Fruit fly (Drosophila melanogaster) whole organism, embryonic: ENCODE measurements around the gene CG32812.

Experiments
- Adf1 ChIP-seq: fragments of 200-800 bp; sonication (Bioruptor generic); IDR thresholded peaks from 2 replicates; pipeline ENCODE4 v1.3.6; 2022; ENCODE audit warnings: missing biosample characterization, missing genetic modification characterization
- BtbVII ChIP-seq: fragments of 200-800 bp; sonication (Bioruptor generic); optimal IDR thresholded peaks from 3 replicates; lab custom pipeline; 2017; ENCODE audit warnings: missing biosample characterization, mild to moderate bottlenecking, missing genetic modification characterization
- Bteb2 ChIP-seq: fragments of 200-800 bp; sonication (Bioruptor generic); optimal IDR thresholded peaks from 2 replicates; lab custom pipeline; 2016; ENCODE audit warnings: missing biosample characterization, missing genetic modification characterization
- CG12236 ChIP-seq: fragments of 200-800 bp; sonication (Bioruptor generic); optimal IDR thresholded peaks from 2 replicates; lab custom pipeline; 2016; ENCODE audit warnings: missing biosample characterization, missing genetic modification characterization
- CG13287 ChIP-seq: fragments of 200-800 bp; sonication (Bioruptor generic); IDR thresholded peaks from 2 replicates; pipeline ENCODE4 v1.3.6; 2022; ENCODE audit warnings: missing biosample characterization, missing genetic modification characterization; ENCODE audit not compliant: partially characterized antibody
- CG13624 ChIP-seq: fragments of 200-800 bp; sonication (Bioruptor generic); optimal IDR thresholded peaks from 2 replicates; lab custom pipeline; 2016; ENCODE audit warnings: missing biosample characterization, missing genetic modification characterization
- CG14014 ChIP-seq: fragments of 200-800 bp; sonication (Bioruptor generic); IDR thresholded peaks from 2 replicates; pipeline ENCODE4 v1.3.6; 2022; ENCODE audit warnings: missing biosample characterization, missing genetic modification characterization
- CG15269 ChIP-seq: fragments of 200-800 bp; sonication (Bioruptor generic); optimal IDR thresholded peaks from 2 replicates; lab custom pipeline; 2018; ENCODE audit warnings: missing biosample characterization, mild to moderate bottlenecking, missing genetic modification characterization, moderate library complexity
- CG2889 ChIP-seq: fragments of 200-800 bp; sonication (Bioruptor generic); IDR thresholded peaks from 3 replicates; pipeline ENCODE4 v1.3.6; 2022; ENCODE audit warnings: missing biosample characterization, missing genetic modification characterization
- CG32532 ChIP-seq: fragments of 200-800 bp; sonication (Bioruptor generic); IDR thresholded peaks from 2 replicates; pipeline ENCODE4 v1.3.6; 2022; ENCODE audit warnings: missing biosample characterization, missing genetic modification characterization
- CG32772 ChIP-seq: fragments of 200-800 bp; sonication (Bioruptor generic); IDR thresholded peaks from 2 replicates; pipeline ENCODE4 v1.3.6; 2022; ENCODE audit warnings: missing biosample characterization, missing genetic modification characterization
- CG3281 ChIP-seq: fragments of 200-800 bp; sonication (Bioruptor generic); optimal IDR thresholded peaks from 3 replicates; lab custom pipeline; 2017; ENCODE audit warnings: missing biosample characterization, mild to moderate bottlenecking, missing genetic modification characterization
- CG43689 ChIP-seq: fragments of 200-800 bp; sonication (Bioruptor generic); IDR thresholded peaks from 2 replicates; pipeline ENCODE4 v1.3.6; 2022; ENCODE audit warnings: missing biosample characterization, missing genetic modification characterization
- CG7372 ChIP-seq: fragments of 200-800 bp; sonication (Bioruptor generic); IDR thresholded peaks from 2 replicates; pipeline ENCODE4 v1.3.6; 2022; ENCODE audit warnings: missing biosample characterization, missing genetic modification characterization
- CG7963 ChIP-seq: fragments of 200-800 bp; sonication (Bioruptor generic); IDR thresholded peaks from 3 replicates; pipeline ENCODE4 v1.3.6; 2022; ENCODE audit warnings: missing biosample characterization, missing genetic modification characterization; ENCODE audit not compliant: partially characterized antibody
- CG8478 ChIP-seq: fragments of >200 bp; optimal IDR thresholded peaks from 2 replicates; lab custom pipeline; 2018
- CHES-1-like ChIP-seq: fragments of 200-800 bp; sonication (Bioruptor generic); optimal IDR thresholded peaks from 2 replicates; lab custom pipeline; 2016; ENCODE audit warnings: missing biosample characterization, missing genetic modification characterization
- CTCF ChIP-seq: fragments of 200-800 bp; sonication (Bioruptor generic); optimal IDR thresholded peaks from 2 replicates; lab custom pipeline; 2017; ENCODE audit warnings: missing biosample characterization, mild to moderate bottlenecking, missing genetic modification characterization, moderate library complexity
- Chrac-16 ChIP-seq: fragments of 200-800 bp; sonication (Bioruptor generic); optimal IDR thresholded peaks from 3 replicates; lab custom pipeline; 2016; ENCODE audit warnings: missing biosample characterization, missing genetic modification characterization
- D ChIP-seq, 2 experiments: fragments of 200-800 bp in 1 of 2; fragments of >200 bp in 1 of 2; sonication (Bioruptor generic) in 1 of 2; optimal IDR thresholded peaks; 2 replicates in 1 of 2; 3 replicates in 1 of 2; lab custom pipeline; 2017; ENCODE audit warnings: mild to moderate bottlenecking in 1 of 2, missing biosample characterization in 1 of 2, missing genetic modification characterization in 1 of 2, missing genetic modification reagents in 1 of 2
- Dad ChIP-seq: fragments of 200-800 bp; sonication (Bioruptor generic); optimal IDR thresholded peaks from 3 replicates; lab custom pipeline; 2016; ENCODE audit warnings: missing biosample characterization, missing genetic modification characterization
- Dp ChIP-seq: fragments of 200-800 bp; sonication (Bioruptor generic); optimal IDR thresholded peaks from 2 replicates; lab custom pipeline; 2018; ENCODE audit warnings: missing biosample characterization, mild to moderate bottlenecking, missing genetic modification characterization, moderate library complexity
- Drgx ChIP-seq: fragments of 200-800 bp; sonication (Bioruptor generic); IDR thresholded peaks from 2 replicates; pipeline ENCODE4 v1.3.6; 2022; ENCODE audit warnings: missing biosample characterization, missing genetic modification characterization
- ERR ChIP-seq: fragments of 200-800 bp; sonication (Bioruptor generic); optimal IDR thresholded peaks from 2 replicates; lab custom pipeline; 2016; ENCODE audit warnings: missing biosample characterization, missing genetic modification characterization
- HmgD ChIP-seq: fragments of 200-800 bp; sonication (Bioruptor generic); optimal IDR thresholded peaks from 3 replicates; lab custom pipeline; 2016; ENCODE audit warnings: missing biosample characterization, missing genetic modification characterization
- MESR4 ChIP-seq: fragments of 200-800 bp; sonication (Bioruptor generic); optimal IDR thresholded peaks from 2 replicates; lab custom pipeline; 2018; ENCODE audit warnings: missing biosample characterization, mild to moderate bottlenecking, missing genetic modification characterization, moderate library complexity
- Meics ChIP-seq: fragments of 200-800 bp; sonication (Bioruptor generic); optimal IDR thresholded peaks from 2 replicates; lab custom pipeline; 2017; ENCODE audit warnings: missing biosample characterization, mild to moderate bottlenecking, missing genetic modification characterization
- Nf-YA ChIP-seq: fragments of 200-800 bp; sonication (Bioruptor generic); IDR thresholded peaks from 2 replicates; pipeline ENCODE4 v1.3.6; 2022; ENCODE audit warnings: missing biosample characterization, missing genetic modification characterization
- Opbp ChIP-seq: fragments of 200-800 bp; sonication (Bioruptor generic); IDR thresholded peaks from 3 replicates; pipeline ENCODE4 v1.3.6; 2022; ENCODE audit warnings: missing biosample characterization, missing genetic modification characterization; ENCODE audit not compliant: partially characterized antibody
- PHDP ChIP-seq: fragments of 200-800 bp; sonication (Bioruptor generic); optimal IDR thresholded peaks from 3 replicates; lab custom pipeline; 2018; ENCODE audit warnings: missing biosample characterization, mild to moderate bottlenecking, missing genetic modification characterization, moderate library complexity
- Rx ChIP-seq: fragments of 200-800 bp; sonication (Bioruptor generic); IDR thresholded peaks from 2 replicates; pipeline ENCODE4 v1.3.6; 2022; ENCODE audit warnings: missing biosample characterization, missing genetic modification characterization
- Sox102F ChIP-seq: fragments of 200-800 bp; sonication (Bioruptor generic); optimal IDR thresholded peaks from 2 replicates; lab custom pipeline; 2018; ENCODE audit warnings: missing biosample characterization, mild to moderate bottlenecking, missing genetic modification characterization, moderate library complexity
- Ssrp ChIP-seq: fragments of 200-800 bp; sonication (Bioruptor generic); optimal IDR thresholded peaks from 2 replicates; lab custom pipeline; 2018; ENCODE audit warnings: missing biosample characterization, mild to moderate bottlenecking, missing genetic modification characterization, moderate library complexity
- Trl ChIP-seq, 3 experiments: fragments of >200 bp in 2 of 3; fragments of 200-800 bp in 1 of 3; sonication (Bioruptor generic) in 1 of 3; optimal IDR thresholded peaks; 2 replicates in 1 of 3; 3 replicates in 2 of 3; lab custom pipeline; 2016 to 2017; ENCODE audit warnings: missing biosample characterization in 1 of 3, missing genetic modification characterization in 1 of 3
- Xbp1 ChIP-seq: fragments of 200-800 bp; sonication (Bioruptor generic); optimal IDR thresholded peaks from 3 replicates; lab custom pipeline; 2016; ENCODE audit warnings: missing biosample characterization, mild to moderate bottlenecking, missing genetic modification characterization
- ato ChIP-seq: fragments of 200-800 bp; sonication (Bioruptor generic); IDR thresholded peaks from 2 replicates; pipeline ENCODE4 v1.3.6; 2022; ENCODE audit warnings: missing biosample characterization, missing genetic modification characterization; ENCODE audit not compliant: partially characterized antibody
- bab2 ChIP-seq: fragments of 200-800 bp; sonication (Bioruptor generic); optimal IDR thresholded peaks from 2 replicates; lab custom pipeline; 2016; ENCODE audit warnings: missing biosample characterization, missing genetic modification characterization
- bigmax ChIP-seq: fragments of 200-800 bp; sonication (Bioruptor generic); optimal IDR thresholded peaks from 2 replicates; lab custom pipeline; 2018; ENCODE audit warnings: missing biosample characterization, mild to moderate bottlenecking, missing genetic modification characterization
- btn ChIP-seq: fragments of 200-800 bp; sonication (Bioruptor generic); optimal IDR thresholded peaks from 2 replicates; lab custom pipeline; 2016; ENCODE audit warnings: missing biosample characterization, missing genetic modification characterization
- cg ChIP-seq: fragments of 200-800 bp; sonication (Bioruptor generic); optimal IDR thresholded peaks from 3 replicates; lab custom pipeline; 2019; ENCODE audit warnings: missing biosample characterization, mild to moderate bottlenecking, missing genetic modification characterization, moderate library complexity
- chm ChIP-seq: fragments of 200-800 bp; sonication (Bioruptor generic); IDR thresholded peaks from 2 replicates; pipeline ENCODE4 v1.3.6; 2022; ENCODE audit warnings: missing biosample characterization, missing genetic modification characterization
- crc ChIP-seq: fragments of 200-800 bp; sonication (Bioruptor generic); optimal IDR thresholded peaks from 2 replicates; lab custom pipeline; 2016; ENCODE audit warnings: missing biosample characterization, missing genetic modification characterization
- fd96Cb ChIP-seq: fragments of 200-800 bp; sonication (Bioruptor generic); optimal IDR thresholded peaks from 2 replicates; lab custom pipeline; 2018; ENCODE audit warnings: missing biosample characterization, mild to moderate bottlenecking, missing genetic modification characterization, moderate library complexity
- gem ChIP-seq: fragments of 200-800 bp; sonication (Bioruptor generic); optimal IDR thresholded peaks from 2 replicates; lab custom pipeline; 2019; ENCODE audit warnings: missing biosample characterization, mild to moderate bottlenecking, missing genetic modification characterization, moderate library complexity
- gfzf ChIP-seq: fragments of 200-800 bp; sonication (Bioruptor generic); optimal IDR thresholded peaks from 2 replicates; lab custom pipeline; 2016; ENCODE audit warnings: missing biosample characterization, mild to moderate bottlenecking, missing genetic modification characterization, moderate library complexity
- jing ChIP-seq: fragments of 200-800 bp; sonication (Bioruptor generic); optimal IDR thresholded peaks from 2 replicates; lab custom pipeline; 2018; ENCODE audit warnings: missing biosample characterization, mild to moderate bottlenecking, missing genetic modification characterization
- knrl ChIP-seq: fragments of 200-800 bp; sonication (Bioruptor generic); IDR thresholded peaks from 3 replicates; pipeline ENCODE4 v1.3.6; 2022; ENCODE audit warnings: missing biosample characterization, missing genetic modification characterization; ENCODE audit not compliant: partially characterized antibody
- sd ChIP-seq: fragments of 200-800 bp; sonication (Bioruptor generic); optimal IDR thresholded peaks from 3 replicates; lab custom pipeline; 2018; ENCODE audit warnings: missing biosample characterization, mild to moderate bottlenecking, missing genetic modification characterization, moderate library complexity
- shn ChIP-seq: fragments of 200-800 bp; sonication (Bioruptor generic); optimal IDR thresholded peaks from 3 replicates; lab custom pipeline; 2016; ENCODE audit warnings: missing biosample characterization, missing genetic modification characterization
- tin ChIP-seq: fragments of 200-800 bp; sonication (Bioruptor generic); optimal IDR thresholded peaks from 3 replicates; lab custom pipeline; 2016; ENCODE audit warnings: missing biosample characterization, missing genetic modification characterization
- z ChIP-seq: fragments of 200-800 bp; sonication (Bioruptor generic); IDR thresholded peaks from 3 replicates; pipeline ENCODE4 v1.3.6; 2022; ENCODE audit warnings: missing biosample characterization, missing genetic modification characterization

Gene CG32812

DNA sequence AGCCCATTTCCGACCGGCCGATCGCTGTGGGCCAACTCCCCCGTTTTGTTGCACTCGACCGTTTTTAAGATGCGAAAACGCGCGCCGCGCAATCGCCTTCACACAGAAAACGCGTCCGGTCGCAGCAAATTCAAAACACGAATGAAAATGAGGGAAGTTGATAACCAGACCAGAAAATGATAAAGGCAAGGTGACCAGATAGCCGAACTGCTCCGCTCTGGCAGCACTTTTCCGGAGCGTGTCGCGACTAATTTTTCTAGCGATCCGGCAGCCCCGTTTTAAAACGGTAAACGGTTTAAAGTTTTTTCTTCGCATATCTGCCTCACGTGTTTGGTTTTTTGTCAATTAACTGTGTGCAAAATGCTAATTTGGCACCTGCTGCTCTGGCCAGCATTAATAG, 35.1 kb downstream of the CG32812 start, which contains the start of gene DAAM (continued):
- TF ChIP-seq Chrac-16 (GFP tag; lab: Kevin White, UChicago): no peak
- peak; percentile 54 for TF ChIP-seq knrl
- TF ChIP-seq Trl (optimal IDR thresholded peaks at IDR 0.05; lab: Kevin White, UChicago): no peak
- peak; percentile 3 for TF ChIP-seq Trl (GFP tag; optimal IDR thresholded peaks at IDR 0.05; lab: Kevin White, UChicago)
- TF ChIP-seq ato (GFP tag; lab: Robert Waterston, UW): 0 out of 2 replicates have a peak, but pooled peaks have one; percentile 20
- TF ChIP-seq CG12236 (GFP tag; lab: Kevin White, UChicago): no peak
- peak; percentile 32 for TF ChIP-seq bigmax (GFP tag; lab: Kevin White, UChicago)
- TF ChIP-seq CG7372 (GFP tag; lab: Robert Waterston, UW): no peak
- no peak for TF ChIP-seq jing (GFP tag; lab: Kevin White, UChicago)
- no peak for TF ChIP-seq Sox102F (GFP tag; lab: Kevin White, UChicago)
- TF ChIP-seq z (GFP tag; lab: Robert Waterston, UW): no peak
- peak; percentile 61 for TF ChIP-seq CG13287 (GFP tag; lab: Robert Waterston, UW)
- peak; percentile 80 for TF ChIP-seq Dp (GFP tag; lab: Kevin White, UChicago)
- TF ChIP-seq MESR4 (GFP tag; lab: Kevin White, UChicago): peak; percentile 2
- TF ChIP-seq CTCF: peak; percentile 65
- no peak for TF ChIP-seq fd96Cb (tag; lab: Kevin White, UChicago)
- TF ChIP-seq CHES-1-like: peak; percentile 61
- TF ChIP-seq Dad (GFP tag; lab: Kevin White, UChicago): peak; percentile 24
- TF ChIP-seq D (optimal IDR thresholded peaks at IDR 0.05; lab: Kevin White, UChicago): no peak
- no peak for TF ChIP-seq D (GFP tag; optimal IDR thresholded peaks at IDR 0.05; lab: Kevin White, UChicago)
- TF ChIP-seq BtbVII (GFP tag; lab: Kevin White, UChicago): no peak
- no peak for TF ChIP-seq gem (tag; lab: Kevin White, UChicago)
- no peak for TF ChIP-seq btn (GFP tag; lab: Kevin White, UChicago)
- no peak for TF ChIP-seq sd (tag; lab: Kevin White, UChicago)
- TF ChIP-seq Drgx (GFP tag; lab: Robert Waterston, UW): no peak
- TF ChIP-seq Opbp (GFP tag; lab: Robert Waterston, UW): peak; percentile 77; the same call in 2 of the 3 replicates
- no peak for TF ChIP-seq Ssrp (tag; lab: Kevin White, UChicago)
- TF ChIP-seq crc (GFP tag; lab: Kevin White, UChicago): no peak
- no peak; the same call in 1 of the 2 replicates for TF ChIP-seq Adf1 (GFP tag; lab: Robert Waterston, UW)
- no peak for TF ChIP-seq cg (GFP tag; lab: Kevin White, UChicago)
- TF ChIP-seq shn (GFP tag; lab: Kevin White, UChicago): peak; percentile 4
- no peak for TF ChIP-seq CG2889
- peak; percentile 70 for TF ChIP-seq Meics (GFP tag; lab: Kevin White, UChicago)
- TF ChIP-seq Xbp1 (GFP tag; lab: Kevin White, UChicago): peak; percentile 20
- TF ChIP-seq CG14014 (GFP tag; lab: Robert Waterston, UW): no peak
- TF ChIP-seq CG8478: no peak
- TF ChIP-seq bab2 (GFP tag; lab: Kevin White, UChicago): no peak
- peak; percentile 59 for TF ChIP-seq gfzf
- TF ChIP-seq Rx (GFP tag; lab: Robert Waterston, UW): no peak
- TF ChIP-seq CG3281: no peak
- no peak for TF ChIP-seq chm (GFP tag; lab: Robert Waterston, UW)
- peak; percentile 26; the same call in 1 of the 3 replicates for TF ChIP-seq CG7963 (GFP tag; lab: Robert Waterston, UW)
- TF ChIP-seq CG32532: peak; percentile 48; the same call in 1 of the 2 replicates
- no peak for TF ChIP-seq CG13624 (GFP tag; lab: Kevin White, UChicago)
- no peak for TF ChIP-seq CG32772
- no peak for TF ChIP-seq tin (GFP tag; lab: Kevin White, UChicago)
- peak; percentile 14 for TF ChIP-seq CG15269 (tag; lab: Kevin White, UChicago)
- no peak for TF ChIP-seq Bteb2 (GFP tag; lab: Kevin White, UChicago)
- no peak for TF ChIP-seq Nf-YA
- TF ChIP-seq PHDP (tag; lab: Kevin White, UChicago): no peak
- peak; percentile 75 for TF ChIP-seq HmgD (GFP tag; lab: Kevin White, UChicago)
- no peak for TF ChIP-seq CG43689 (GFP tag; lab: Robert Waterston, UW)
- TF ChIP-seq ERR (GFP tag; lab: Kevin White, UChicago): no peak
